Fruit fly (Drosophila melanogaster) whole organism, embryonic: ENCODE results near the gene CG15772.

Experiments
- fu2 ChIP-seq: fragments of 200-800 bp; sonication (Bioruptor generic); optimal IDR thresholded peaks from 2 replicates; lab custom pipeline; 2016; ENCODE audit warnings: missing biosample characterization, missing genetic modification characterization
- rib ChIP-seq: fragments of 200-800 bp; sonication (Bioruptor generic); IDR thresholded peaks from 2 replicates; pipeline ENCODE4 v1.3.6; 2022; ENCODE audit warnings: missing biosample characterization, missing genetic modification characterization

DNA sequence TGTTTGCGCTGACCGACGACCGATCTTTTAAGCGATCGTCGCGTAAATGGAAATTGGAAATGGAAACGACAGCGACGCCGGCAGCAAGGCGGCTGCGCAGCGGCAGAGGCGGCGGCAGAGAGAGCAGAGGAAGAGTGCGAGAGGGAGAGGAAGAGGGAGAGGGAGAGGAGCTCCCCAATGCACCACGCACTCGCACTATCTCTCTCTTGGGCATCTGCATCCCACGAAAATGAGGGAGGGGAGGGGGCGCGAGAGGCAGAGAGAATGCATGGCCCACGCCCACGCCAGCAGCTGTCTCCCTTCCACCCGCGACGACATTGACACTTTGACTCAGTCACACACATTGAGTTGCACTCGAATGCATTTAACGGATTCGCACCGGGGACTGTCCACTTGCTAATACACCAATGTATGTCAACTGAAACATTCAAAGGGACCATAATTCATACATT lies 18.7 kb downstream of the CG15772 start, which contains the start of gene CG3097:
- no peak for TF ChIP-seq fu2
- TF ChIP-seq rib: no peak
